Worm (Caenorhabditis elegans) whole organism, L4/young adult: ENCODE measurements around the gene T05H10.4.

Experiments
- W03F9.2 ChIP-seq: fragments of 150-350 bp; optimal IDR thresholded peaks from 2 replicates; lab custom pipeline; 2014; ENCODE audit warnings: missing biosample characterization, missing genetic modification characterization
- dao-5 ChIP-seq: sonication (generic microtip); optimal IDR thresholded peaks from 2 replicates; lab custom pipeline; 2016; ENCODE audit warnings: missing genotype, missing genetic modification characterization, moderate library complexity, missing compliant biosample characterization
- him-1 ChIP-seq: sonication (generic microtip); optimal IDR thresholded peaks from 2 replicates; lab custom pipeline; 2016; ENCODE audit warnings: missing genotype, missing genetic modification reagents, missing genetic modification characterization, missing compliant biosample characterization

DNA sequence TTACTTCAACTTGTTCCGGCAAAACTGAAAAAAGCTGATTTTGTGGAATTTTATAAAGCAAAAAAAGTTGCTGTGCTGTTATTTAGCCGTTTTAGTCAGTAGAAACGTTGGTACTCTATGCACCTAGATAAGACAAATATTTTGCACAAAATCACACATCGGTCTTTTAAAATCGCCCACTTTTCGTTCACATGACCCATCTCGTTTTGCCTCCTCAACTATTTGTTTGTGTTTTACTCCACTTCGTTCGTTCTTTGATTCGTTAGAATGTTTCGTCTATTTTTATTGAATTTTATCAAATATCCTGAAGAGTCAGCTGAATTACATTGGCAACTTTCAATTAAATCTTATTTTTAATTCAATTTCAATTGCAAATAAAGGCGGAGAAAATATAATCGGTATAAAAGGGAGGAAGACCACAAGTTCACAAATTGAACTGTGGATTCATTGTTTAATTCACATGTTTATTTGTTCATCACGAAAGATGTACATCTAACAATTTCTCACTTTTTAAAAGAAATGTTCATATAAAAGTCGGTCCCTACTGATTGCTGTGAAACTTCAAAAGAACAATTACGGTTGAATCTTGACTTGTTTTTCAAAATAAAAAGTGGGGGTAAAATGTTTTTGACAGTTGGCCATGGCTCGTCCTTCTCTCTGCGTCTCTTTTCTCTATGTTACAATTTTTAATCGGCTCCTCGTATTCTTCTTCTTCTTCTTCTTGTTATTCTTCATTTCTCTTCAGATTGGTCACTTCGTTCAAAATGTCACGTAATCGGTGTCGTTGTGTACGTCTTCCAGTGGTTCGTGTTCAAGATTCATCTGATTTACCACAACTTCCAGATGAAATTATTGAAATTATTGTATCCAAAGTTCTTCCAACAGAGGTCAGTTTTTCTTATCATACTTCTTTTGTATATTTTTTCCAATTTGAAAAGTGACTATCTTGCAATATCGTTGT is 40.6 kb upstream of the T05H10.4 start, which contains the start of gene DH11.2:
- TF ChIP-seq dao-5 (tag; lab: Kevin White, UChicago) (no peak), him-1 (tag; lab: Kevin White, UChicago) (no peak), W03F9.2 (no peak)
